Worm (Caenorhabditis elegans): ENCODE measurements around the gene srj-1.

Gene srj-1

ce11 chrIV:11961485-11962255 lies 3.6 kb downstream of the srj-1 start, which contains the start of gene ZK829.7 (continued):
- no peak for TF ChIP-seq zip-11 (GFP tag; IDR thresholded peaks at IDR 0.05)
- TF ChIP-seq dpl-1 (GFP tag; optimal IDR thresholded peaks at IDR 0.05) = peak; percentile 95
- TF ChIP-seq spr-1 (tag; optimal IDR thresholded peaks at IDR 0.05) = peak; percentile 7
- peak; percentile 49 for TF ChIP-seq dve-1 (tag; optimal IDR thresholded peaks at IDR 0.05; ENCODE audit: insufficient read depth)
- TF ChIP-seq hlh-11 (tag; optimal IDR thresholded peaks at IDR 0.05) = peak; percentile 54
- TF ChIP-seq nhr-6 (tag; optimal IDR thresholded peaks at IDR 0.05) = peak; percentile 4
- TF ChIP-seq arid-1 (GFP tag; conservative IDR thresholded peaks at IDR 0.05) = 0 out of 2 replicates have a peak, but pooled peaks have one; percentile 21
- peak; percentile 99 for TF ChIP-seq mxl-2 (GFP tag; conservative IDR thresholded peaks at IDR 0.05)
- no peak for TF ChIP-seq daf-19 (GFP tag; conservative IDR thresholded peaks at IDR 0.05)
- peak; percentile 41 for TF ChIP-seq fkh-10 (GFP tag; optimal IDR thresholded peaks at IDR 0.05)
- TF ChIP-seq nhr-48 (tag; optimal IDR thresholded peaks at IDR 0.05) = peak; percentile 53
- peak; percentile 77 for TF ChIP-seq snpc-1.2 (GFP tag; IDR thresholded peaks at IDR 0.05)
- TF ChIP-seq nhr-237 (tag; optimal IDR thresholded peaks at IDR 0.05) = no peak
- peak; percentile 53 for TF ChIP-seq nhr-102 (tag; optimal IDR thresholded peaks at IDR 0.05)
- TF ChIP-seq lir-3 (tag; optimal IDR thresholded peaks at IDR 0.05) = no peak
- TF ChIP-seq mdl-1 (tag; optimal IDR thresholded peaks at IDR 0.05) = peak in 1 of 2 experiments; percentile 10
- peak; percentile 25; the same call in 1 of the 2 replicates for TF ChIP-seq pha-4 (GFP tag; IDR thresholded peaks at IDR 0.05)
- peak; percentile 66 for TF ChIP-seq pha-4 (tag; optimal IDR thresholded peaks at IDR 0.05)
- TF ChIP-seq ctbp-1 (GFP tag; IDR thresholded peaks at IDR 0.05) = no peak

- TF ChIP-seq aly-2 (tag; optimal IDR thresholded peaks at IDR 0.05) (no peak), Y5F2A.4 (GFP tag; optimal IDR thresholded peaks at IDR 0.05) (no peak), nhr-102 (tag; optimal IDR thresholded peaks at IDR 0.05) (peak; percentile 18), ceh-28 (tag; optimal IDR thresholded peaks at IDR 0.05) (no peak), aha-1 (tag) (peak; percentile 36), lin-39 (tag; optimal IDR thresholded peaks at IDR 0.05) (no peak), lin-38 (GFP tag; IDR thresholded peaks at IDR 0.05) (peak; percentile 43), F44E2.7 (GFP tag; IDR thresholded peaks at IDR 0.05) (no peak), lsy-2 (tag; optimal IDR thresholded peaks at IDR 0.05) (peak in 1 of 2 experiments; percentile 1), ztf-7 (tag; optimal IDR thresholded peaks at IDR 0.05) (no peak), mdl-1 (tag; optimal IDR thresholded peaks at IDR 0.05) (no peak), mdt-29 (GFP tag; IDR thresholded peaks at IDR 0.05) (0 out of 2 replicates have a peak, but pooled peaks have one; percentile 38), ama-1 (optimal IDR thresholded peaks at IDR 0.05) (peak; percentile 47)
Observed at ce11 chrIV:11959573-11959972, 5.7 kb downstream of the srj-1 start, which contains the start of gene tgt-1. tgt-1 (minus strand) TSS chrIV:11959804.

ce11 chrIV:11957074-11957473 lies 8.2 kb downstream of the srj-1 start:
- TF ChIP-seq mxl-3 (GFP tag; optimal IDR thresholded peaks at IDR 0.05) = peak; percentile 66
- TF ChIP-seq ztf-11 (tag; optimal IDR thresholded peaks at IDR 0.05) = no peak
- TF ChIP-seq ctbp-1 (GFP tag; IDR thresholded peaks at IDR 0.05) = no peak
- no peak for TF ChIP-seq nhr-28 (tag; optimal IDR thresholded peaks at IDR 0.05)
- TF ChIP-seq F10B5.3 (tag; optimal IDR thresholded peaks at IDR 0.05) = no peak
- no peak for TF ChIP-seq ZK337.2 (GFP tag; IDR thresholded peaks at IDR 0.05)
- 0 out of 2 replicates have a peak, but pooled peaks have one; percentile 26 for TF ChIP-seq lim-7 (GFP tag; IDR thresholded peaks at IDR 0.05)
- TF ChIP-seq cey-2 (tag; optimal IDR thresholded peaks at IDR 0.05; ENCODE audit: borderline replicate concordance, insufficient read depth) = no peak
- TF ChIP-seq aha-1 (tag) = peak; percentile 94
- no peak for TF ChIP-seq rbr-2 (tag; optimal IDR thresholded peaks at IDR 0.05)
- TF ChIP-seq daf-16 (GFP tag; optimal IDR thresholded peaks at IDR 0.05) = peak in 1 of 2 experiments; percentile 7
- TF ChIP-seq daf-16 (tag; optimal IDR thresholded peaks at IDR 0.05) = no peak
- peak; percentile 40 for TF ChIP-seq hlh-11 (tag; optimal IDR thresholded peaks at IDR 0.05)
- TF ChIP-seq unc-62 (GFP tag; optimal IDR thresholded peaks at IDR 0.05 in 1 of 2) = peak in 1 of 2 experiments; percentile 22
- no peak for TF ChIP-seq unc-62 (tag; optimal IDR thresholded peaks at IDR 0.05)
- TF ChIP-seq mdl-1 (tag; optimal IDR thresholded peaks at IDR 0.05) = peak in 1 of 2 experiments; percentile 33
- TF ChIP-seq zip-2 (tag; optimal IDR thresholded peaks at IDR 0.05) = no peak
- TF ChIP-seq dmd-6 (GFP tag; IDR thresholded peaks at IDR 0.05) = peak; percentile 19; the same call in 1 of the 2 replicates
- no peak for TF ChIP-seq attf-4 (tag; optimal IDR thresholded peaks at IDR 0.05)
- no peak for TF ChIP-seq ceh-82 (tag; optimal IDR thresholded peaks at IDR 0.05)
- TF ChIP-seq mes-2 (tag; optimal IDR thresholded peaks at IDR 0.05; ENCODE audit: poor library complexity, severe bottlenecking) = no peak
- no peak for TF ChIP-seq lin-39 (tag; optimal IDR thresholded peaks at IDR 0.05)
- TF ChIP-seq nhr-48 (tag; optimal IDR thresholded peaks at IDR 0.05) = no peak
- TF ChIP-seq hlh-30 (tag; optimal IDR thresholded peaks at IDR 0.05; ENCODE audit: insufficient read depth) = peak; percentile 32
